Fruit fly (Drosophila melanogaster): ENCODE results near the gene RabX4.

The RabX4 gene

DNA sequence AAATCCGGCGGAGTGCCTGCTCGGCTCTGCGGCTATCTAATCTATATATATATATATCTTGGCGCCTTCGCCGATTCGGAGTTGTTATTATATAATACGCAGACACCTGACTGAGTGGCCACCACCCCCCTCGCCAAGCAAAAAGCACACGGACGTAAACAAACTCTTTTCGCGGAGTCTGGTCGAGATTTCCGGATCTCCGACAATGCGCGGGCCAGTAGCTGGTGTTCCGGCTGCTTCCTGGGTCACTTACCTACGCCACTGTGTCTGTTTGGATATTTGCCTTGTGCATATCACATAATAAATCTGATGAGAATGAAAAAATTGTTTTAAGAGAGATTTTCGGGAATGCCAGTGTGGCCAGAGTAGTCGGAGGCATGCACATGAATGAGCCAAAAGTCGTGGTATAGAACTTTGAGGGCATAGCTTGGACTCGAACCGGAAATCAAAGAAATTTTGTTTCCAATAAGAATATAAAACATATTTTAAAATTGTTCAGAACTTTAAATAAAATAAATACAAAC, 41.1 kb downstream of the RabX4 start, which contains the start of gene CG5805 (continued):
- peak; percentile 54 for TF ChIP-seq CG11902 (GFP tag; optimal IDR thresholded peaks at IDR 0.05)
- no peak for TF ChIP-seq CG9139 (GFP tag; optimal IDR thresholded peaks at IDR 0.05)
- no peak for TF ChIP-seq fd85E (GFP tag; optimal IDR thresholded peaks at IDR 0.05)
- peak in 1 of 2 experiments; percentile 29 for TF ChIP-seq ss (GFP tag; optimal IDR thresholded peaks at IDR 0.05)
- peak; percentile 70 for TF ChIP-seq lz (GFP tag; optimal IDR thresholded peaks at IDR 0.05)
- peak; percentile 52 for TF ChIP-seq CG7368 (GFP tag; optimal IDR thresholded peaks at IDR 0.05)
- peak; percentile 52 for TF ChIP-seq Sox15 (GFP tag; optimal IDR thresholded peaks at IDR 0.05)
- TF ChIP-seq CG6163 (GFP tag; IDR thresholded peaks at IDR 0.05), result peak; percentile 82

DNA sequence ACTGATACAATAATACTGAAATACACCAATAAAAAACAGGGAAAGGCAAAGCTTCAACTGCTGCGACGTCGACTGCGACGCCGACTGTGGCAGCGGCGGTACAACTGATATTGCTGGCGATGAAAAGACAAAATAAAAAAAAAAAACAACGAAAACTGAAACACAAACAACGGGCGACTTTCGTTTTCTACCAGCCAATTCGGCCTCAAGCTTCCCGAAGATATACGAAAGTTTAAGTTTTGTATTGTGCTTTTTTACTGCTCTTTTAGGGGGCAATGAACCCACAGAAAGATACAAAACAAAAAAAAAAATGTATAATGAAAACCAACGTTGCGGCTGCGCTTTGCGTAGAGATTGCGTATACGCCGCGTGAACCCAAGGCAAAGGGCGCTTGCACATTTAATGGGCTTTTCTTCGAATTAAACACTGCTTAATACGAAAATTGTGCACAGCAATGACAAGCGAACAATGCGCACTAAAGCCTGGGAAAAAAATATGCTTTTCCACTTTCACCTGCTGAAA, 49.9 kb downstream of the RabX4 start:
- TF ChIP-seq Hr38 (GFP tag; optimal IDR thresholded peaks at IDR 0.05) (no peak), svp (GFP tag) (peak; percentile 67), eg (GFP tag; IDR thresholded peaks at IDR 0.05) (peak; percentile 7; the same call in 1 of the 3 replicates), Eip78C (GFP tag) (peak; percentile 35)

DNA sequence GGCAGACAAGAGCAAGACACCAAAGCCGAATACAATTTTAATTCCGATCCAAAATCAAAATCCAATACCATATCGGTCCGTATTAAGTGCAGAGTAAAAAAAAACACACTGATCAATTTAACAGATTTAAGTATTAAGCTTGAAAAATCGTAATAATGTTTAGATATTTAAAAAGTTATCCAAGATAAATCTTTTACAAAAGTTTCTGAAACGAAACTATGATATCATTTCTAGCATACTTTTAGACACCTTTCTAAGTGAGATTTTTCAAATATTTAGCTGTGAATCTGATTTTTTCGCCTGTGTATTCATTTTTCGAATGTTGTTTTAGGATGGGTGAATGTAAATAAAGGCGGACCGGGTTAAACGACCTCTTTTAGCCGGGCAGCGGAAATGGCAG, 51.1 kb downstream of the RabX4 start:
- TF ChIP-seq lz (GFP tag; optimal IDR thresholded peaks at IDR 0.05) (no peak), cyc (GFP tag; optimal IDR thresholded peaks at IDR 0.05) (no peak), svp (GFP tag) (peak; percentile 32), esn (GFP tag; optimal IDR thresholded peaks at IDR 0.05) (no peak), acj6 (GFP tag; optimal IDR thresholded peaks at IDR 0.05) (no peak), Hr38 (GFP tag; optimal IDR thresholded peaks at IDR 0.05) (no peak), CG4318 (GFP tag; optimal IDR thresholded peaks at IDR 0.05) (peak; percentile 70), CG6163 (GFP tag; IDR thresholded peaks at IDR 0.05) (no peak), Sox15 (GFP tag; optimal IDR thresholded peaks at IDR 0.05) (no peak), Lpt (GFP tag; optimal IDR thresholded peaks at IDR 0.05) (peak; percentile 12), CG10669 (GFP tag; optimal IDR thresholded peaks at IDR 0.05) (no peak), dsx (GFP tag; optimal IDR thresholded peaks at IDR 0.05; ENCODE audit: poor library complexity, severe bottlenecking) (no peak), net (GFP tag; optimal IDR thresholded peaks at IDR 0.05) (peak; percentile 3), salr (GFP tag; optimal IDR thresholded peaks at IDR 0.05) (no peak), eg (GFP tag; IDR thresholded peaks at IDR 0.05) (no peak), ss (GFP tag; optimal IDR thresholded peaks at IDR 0.05) (no peak), CG3032 (tag; optimal IDR thresholded peaks at IDR 0.05) (no peak), CG6854 (GFP tag; optimal IDR thresholded peaks at IDR 0.05) (no peak), Sox102F (GFP tag; optimal IDR thresholded peaks at IDR 0.05) (no peak), Sox14 (GFP tag; optimal IDR thresholded peaks at IDR 0.05) (no peak), Ets96B (tag; optimal IDR thresholded peaks at IDR 0.05) (no peak), spab (GFP tag; optimal IDR thresholded peaks at IDR 0.05) (no peak), pdm3 (GFP tag; optimal IDR thresholded peaks at IDR 0.05) (peak; percentile 5), CG1621 (tag; optimal IDR thresholded peaks at IDR 0.05) (no peak), Smox (GFP tag; optimal IDR thresholded peaks at IDR 0.05) (no peak), dac (GFP tag; optimal IDR thresholded peaks at IDR 0.05) (no peak), Eip78C (GFP tag) (peak; percentile 80), OdsH (GFP tag; optimal IDR thresholded peaks at IDR 0.05) (peak; percentile 20), CG16779 (tag; optimal IDR thresholded peaks at IDR 0.05) (no peak), CG31627 (GFP tag; optimal IDR thresholded peaks at IDR 0.05) (no peak), CG8119 (GFP tag; IDR thresholded peaks at IDR 0.05) (peak; percentile 77), fd85E (GFP tag; optimal IDR thresholded peaks at IDR 0.05) (no peak), Hr4 (GFP tag; optimal IDR thresholded peaks at IDR 0.05) (peak; percentile 89), CG32006 (GFP tag; optimal IDR thresholded peaks at IDR 0.05) (peak; percentile 84), Ets21C (GFP tag; optimal IDR thresholded peaks at IDR 0.05) (no peak), fkh (GFP tag; optimal IDR thresholded peaks at IDR 0.05) (no peak), CG8319 (GFP tag; optimal IDR thresholded peaks at IDR 0.05) (no peak), vri (GFP tag; optimal IDR thresholded peaks at IDR 0.05) (no peak), achi (GFP tag; optimal IDR thresholded peaks at IDR 0.05) (peak; percentile 12), Hr39 (GFP tag; optimal IDR thresholded peaks at IDR 0.05) (no peak), fd59A (GFP tag; optimal IDR thresholded peaks at IDR 0.05) (no peak), CG3919 (GFP tag; optimal IDR thresholded peaks at IDR 0.05) (no peak), CG15336 (GFP tag; IDR thresholded peaks at IDR 0.05) (peak; percentile 59; the same call in 1 of the 2 replicates), Eip75B (GFP tag; optimal IDR thresholded peaks at IDR 0.05) (no peak)

All from whole organism, prepupa.